Worm (Caenorhabditis elegans): Measurements from ENCODE around the gene cnt-2.

DNA sequence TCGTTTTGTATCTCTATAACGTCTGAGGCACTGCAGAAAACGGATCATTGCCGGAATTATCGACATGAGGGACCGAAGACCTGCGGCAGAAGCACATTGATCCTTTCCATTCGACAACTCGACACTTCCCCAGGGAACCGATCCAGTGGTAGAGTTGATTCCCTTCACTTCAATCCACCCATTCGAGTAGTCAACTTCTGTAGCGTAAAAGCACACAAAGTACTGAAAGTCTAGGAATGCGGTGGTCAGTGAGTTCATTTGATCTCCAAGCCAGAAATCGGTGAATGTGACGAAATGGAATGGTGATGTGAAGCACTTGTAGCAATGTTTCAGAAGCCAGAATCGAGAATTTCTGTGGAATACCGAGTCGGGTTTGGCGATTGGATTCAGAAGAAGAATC, 49.7 kb downstream of the cnt-2 start:
- no peak for TF ChIP-seq unc-120 (tag; optimal IDR thresholded peaks at IDR 0.05; ENCODE audit: poor library complexity, severe bottlenecking)
- no peak for TF ChIP-seq sptf-1 (tag; optimal IDR thresholded peaks at IDR 0.05)
- TF ChIP-seq elt-3 (tag; optimal IDR thresholded peaks at IDR 0.05), result no peak
- TF ChIP-seq nhr-237 (tag; optimal IDR thresholded peaks at IDR 0.05), result no peak
- TF ChIP-seq lsy-2 (tag; optimal IDR thresholded peaks at IDR 0.05), result no peak
- TF ChIP-seq nhr-76 (tag; optimal IDR thresholded peaks at IDR 0.05), result no peak
- no peak for TF ChIP-seq unc-39 (tag; optimal IDR thresholded peaks at IDR 0.05)
- TF ChIP-seq ztf-11 (tag; optimal IDR thresholded peaks at IDR 0.05), result no peak
- TF ChIP-seq pha-4 (tag; optimal IDR thresholded peaks at IDR 0.05), result no peak
- TF ChIP-seq snpc-4 (tag; optimal IDR thresholded peaks at IDR 0.05), result no peak

All from whole organism, mixed stage, embryonic.